Worm (Caenorhabditis elegans) whole organism, L4 larva: ENCODE results near the gene rabx-5.

Experiments
- F26F4.8 ChIP-seq: fragments of 200-800 bp; sonication (Bioruptor generic); conservative IDR thresholded peaks from 2 replicates; pipeline ENCODE4 v1.3.6; 2022; ENCODE audit warnings: missing genetic modification characterization, missing compliant biosample characterization
- Y48G9A.11 ChIP-seq: fragments of 200-800 bp; sonication (Bioruptor generic); IDR thresholded peaks from 2 replicates; pipeline ENCODE4 v1.3.6; 2022; ENCODE audit warnings: missing genetic modification reagents, missing genetic modification characterization, missing compliant biosample characterization
- dmd-6 ChIP-seq: fragments of 200-800 bp; sonication (Bioruptor generic); IDR thresholded peaks from 2 replicates; pipeline ENCODE4 v1.3.6; 2022; ENCODE audit warnings: missing genetic modification reagents, missing genetic modification characterization, missing compliant biosample characterization
- hif-1 ChIP-seq, 2 experiments: sonication (generic microtip); optimal IDR thresholded peaks; 2 replicates each; lab custom pipeline; 2016 to 2017; ENCODE audit warnings: missing compliant biosample characterization in 2 of 2, missing genetic modification characterization in 2 of 2, missing genetic modification reagents in 2 of 2, missing genotype in 2 of 2, mild to moderate bottlenecking in 1 of 2
- nhr-76 ChIP-seq: fragments of 150-350 bp; optimal IDR thresholded peaks from 2 replicates; lab custom pipeline; 2014; ENCODE audit warnings: missing biosample characterization, missing genetic modification characterization

DNA sequence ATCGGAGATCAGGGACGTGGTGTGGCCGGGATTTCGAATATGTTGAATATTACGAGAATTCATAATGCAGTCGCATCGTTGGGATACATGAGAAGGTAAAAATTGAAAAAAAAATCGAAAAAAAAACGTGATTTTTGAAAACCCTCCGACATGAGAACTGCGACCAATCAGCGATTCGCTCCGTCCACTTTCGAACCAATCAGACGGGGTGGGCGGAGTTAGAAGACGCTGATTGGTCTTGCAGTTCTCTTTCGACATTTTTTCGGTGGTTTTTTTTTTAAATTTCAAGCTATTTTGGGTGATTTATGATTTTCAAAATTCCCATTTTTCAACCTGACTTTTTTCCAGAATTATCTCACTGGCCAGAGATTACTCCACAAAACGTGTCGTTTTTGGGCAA, 35.9 kb upstream of the rabx-5 start:
- TF ChIP-seq Y48G9A.11 (GFP tag; lab: Robert Waterston, UW) (no peak), hif-1 (tag; optimal IDR thresholded peaks at IDR 0.05; lab: Kevin White, UChicago) (no peak), nhr-76 (tag; lab: Kevin White, UChicago) (no peak), F26F4.8 (GFP tag; lab: Robert Waterston, UW) (no peak), dmd-6 (no peak)
